Worm (Caenorhabditis elegans) whole organism, L3 larva: ENCODE results near the gene B0361.14.

ENCODE experiments used
- R02D3.7 ChIP-seq: fragments of 150-350 bp; optimal IDR thresholded peaks from 2 replicates; lab custom pipeline; 2014; ENCODE audit warnings: missing biosample characterization, missing genetic modification characterization
- ZK546.5 ChIP-seq: sonication (generic microtip); optimal IDR thresholded peaks from 2 replicates; lab custom pipeline; 2017; ENCODE audit warnings: missing biosample characterization, missing genetic modification characterization
- aly-2 ChIP-seq: fragments of 150-350 bp; optimal IDR thresholded peaks from 2 replicates; lab custom pipeline; 2014; ENCODE audit warnings: missing biosample characterization, missing genetic modification characterization
- ama-1 ChIP-seq: fragments of 150-350 bp; optimal IDR thresholded peaks from 2 replicates; lab custom pipeline; 2018
- ceh-28 ChIP-seq: fragments of 150-350 bp; optimal IDR thresholded peaks from 2 replicates; lab custom pipeline; 2014; ENCODE audit warnings: missing biosample characterization, missing genetic modification reagents, missing genetic modification characterization
- ceh-82 ChIP-seq: fragments of 150-350 bp; optimal IDR thresholded peaks from 2 replicates; lab custom pipeline; 2014; ENCODE audit warnings: missing biosample characterization, missing genetic modification characterization
- ceh-9 ChIP-seq: sonication (generic microtip); optimal IDR thresholded peaks from 2 replicates; lab custom pipeline; 2018; ENCODE audit warnings: missing biosample characterization, missing genetic modification characterization
- daf-12 ChIP-seq: fragments of 150-350 bp; optimal IDR thresholded peaks from 2 replicates; lab custom pipeline; 2014; ENCODE audit warnings: missing biosample characterization, missing genetic modification reagents, missing genetic modification characterization
- egl-27 ChIP-seq: sonication (generic microtip); optimal IDR thresholded peaks from 4 replicates; lab custom pipeline; 2017; ENCODE audit warnings: missing biosample characterization, missing genetic modification reagents, missing genetic modification characterization
- egl-5 ChIP-seq: fragments of 150-350 bp; optimal IDR thresholded peaks from 2 replicates; lab custom pipeline; 2017; ENCODE audit warnings: missing biosample characterization, missing genetic modification reagents, missing genetic modification characterization, inconsistent platforms
- elt-1 ChIP-seq: fragments of 150-350 bp; optimal IDR thresholded peaks from 2 replicates; lab custom pipeline; 2014; ENCODE audit warnings: missing biosample characterization, missing genetic modification characterization
- elt-2 ChIP-seq: sonication (generic microtip); optimal IDR thresholded peaks from 2 replicates; lab custom pipeline; 2016; ENCODE audit warnings: missing genetic modification reagents, mild to moderate bottlenecking, missing genetic modification characterization, missing compliant biosample characterization
- elt-3 ChIP-seq, 3 experiments: fragments of 150-350 bp in 1 of 3; sonication (generic microtip) in 2 of 3; optimal IDR thresholded peaks; 2 replicates in 2 of 3; 4 replicates in 1 of 3; lab custom pipeline; 2014 to 2017; ENCODE audit warnings: missing biosample characterization in 3 of 3, missing genetic modification characterization in 3 of 3
- eor-1 ChIP-seq, 2 experiments: fragments of 150-350 bp; optimal IDR thresholded peaks; 2 replicates each; lab custom pipeline; 2014 to 2018; ENCODE audit warnings: missing biosample characterization in 2 of 2, missing genetic modification characterization in 2 of 2
- fkh-2 ChIP-seq: fragments of 150-350 bp; optimal IDR thresholded peaks from 2 replicates; lab custom pipeline; 2014; ENCODE audit warnings: missing biosample characterization, missing genetic modification reagents, missing genetic modification characterization
- fos-1 ChIP-seq: fragments of 150-350 bp; optimal IDR thresholded peaks from 2 replicates; lab custom pipeline; 2014; ENCODE audit warnings: missing biosample characterization, missing genetic modification characterization
- hmg-11 ChIP-seq: sonication (generic microtip); optimal IDR thresholded peaks from 2 replicates; lab custom pipeline; 2016; ENCODE audit warnings: missing genetic modification characterization, missing compliant biosample characterization
- jun-1 ChIP-seq: fragments of 150-350 bp; optimal IDR thresholded peaks from 2 replicates; lab custom pipeline; 2014; ENCODE audit warnings: missing biosample characterization, missing genetic modification reagents, missing genetic modification characterization
- lin-15B ChIP-seq: fragments of 150-350 bp; optimal IDR thresholded peaks from 2 replicates; lab custom pipeline; 2014; ENCODE audit warnings: missing biosample characterization, missing genetic modification characterization
- lin-39 ChIP-seq: fragments of 150-350 bp; optimal IDR thresholded peaks from 2 replicates; lab custom pipeline; 2018; ENCODE audit warnings: missing biosample characterization, missing genetic modification reagents, missing genetic modification characterization
- mdl-1 ChIP-seq: fragments of 150-350 bp; optimal IDR thresholded peaks from 2 replicates; lab custom pipeline; 2014; ENCODE audit warnings: missing biosample characterization, missing genetic modification characterization
- nhr-11 ChIP-seq: fragments of 150-350 bp; optimal IDR thresholded peaks from 2 replicates; lab custom pipeline; 2014; ENCODE audit warnings: missing biosample characterization, missing genetic modification characterization
- nhr-23 ChIP-seq: fragments of 150-350 bp; optimal IDR thresholded peaks from 2 replicates; lab custom pipeline; 2014; ENCODE audit warnings: missing biosample characterization, missing genetic modification reagents, missing genetic modification characterization
- nhr-43 ChIP-seq: sonication (generic microtip); optimal IDR thresholded peaks from 2 replicates; lab custom pipeline; 2016; ENCODE audit warnings: mild to moderate bottlenecking, missing genetic modification characterization, missing compliant biosample characterization; ENCODE audit not compliant: poor library complexity, severe bottlenecking
- nhr-76 ChIP-seq: fragments of 150-350 bp; sonication (generic microtip); optimal IDR thresholded peaks from 5 replicates; lab custom pipeline; 2014; ENCODE audit warnings: missing biosample characterization, missing genetic modification characterization
- nhr-77 ChIP-seq: fragments of 150-350 bp; optimal IDR thresholded peaks from 2 replicates; lab custom pipeline; 2014; ENCODE audit warnings: missing biosample characterization, missing genetic modification characterization
- pha-4 ChIP-seq: fragments of 150-350 bp; optimal IDR thresholded peaks from 2 replicates; lab custom pipeline; 2014; ENCODE audit warnings: missing biosample characterization, missing genetic modification reagents, missing genetic modification characterization
- pqm-1 ChIP-seq: fragments of 150-350 bp; optimal IDR thresholded peaks from 2 replicates; lab custom pipeline; 2017; ENCODE audit warnings: missing biosample characterization, missing genetic modification characterization, inconsistent platforms
- sea-2 ChIP-seq: fragments of 150-350 bp; sonication (generic microtip); optimal IDR thresholded peaks from 4 replicates; lab custom pipeline; 2014; ENCODE audit warnings: missing biosample characterization, missing genetic modification reagents, missing genetic modification characterization
- skn-1 ChIP-seq: fragments of 150-350 bp; optimal IDR thresholded peaks from 2 replicates; lab custom pipeline; 2014; ENCODE audit warnings: missing biosample characterization, missing genetic modification characterization
- tbx-2 ChIP-seq: sonication (generic microtip); optimal IDR thresholded peaks from 2 replicates; lab custom pipeline; 2016; ENCODE audit warnings: mild to moderate bottlenecking, missing genetic modification characterization, missing compliant biosample characterization
- unc-62 ChIP-seq: fragments of 150-350 bp; sonication (generic microtip); optimal IDR thresholded peaks from 4 replicates; lab custom pipeline; 2014; ENCODE audit warnings: missing biosample characterization, missing genetic modification reagents, missing genetic modification characterization
- ztf-11 ChIP-seq: fragments of 150-350 bp; optimal IDR thresholded peaks from 2 replicates; lab custom pipeline; 2014; ENCODE audit warnings: missing biosample characterization, missing genetic modification characterization
- ztf-4 ChIP-seq: fragments of 150-350 bp; optimal IDR thresholded peaks from 2 replicates; lab custom pipeline; 2014; ENCODE audit warnings: missing biosample characterization, missing genetic modification characterization

The B0361.14 gene

ce11 chrIII:7323331-7323730 lies 24.0 kb upstream of the B0361.14 start:
- TF ChIP-seq unc-62 (GFP tag; lab: Kevin White, UChicago) (no peak), pqm-1 (tag; lab: Kevin White, UChicago) (peak; percentile 1), elt-2 (peak; percentile 69), ceh-28 (tag; lab: Kevin White, UChicago) (no peak), ceh-82 (tag; lab: Kevin White, UChicago) (no peak)
- TF ChIP-seq, all 47 proteins: peak for 2

ce11 chrIII:7322018-7322417 lies 22.7 kb upstream of the B0361.14 start:
- TF ChIP-seq pqm-1 (tag; lab: Kevin White, UChicago), result peak; percentile 34
- TF ChIP-seq ZK546.5, result no peak
- no peak for TF ChIP-seq lin-15B
- no peak for TF ChIP-seq elt-3 (tag; optimal IDR thresholded peaks at IDR 0.05; lab: Kevin White, UChicago)
- peak; percentile 55 for TF ChIP-seq elt-2
- TF ChIP-seq nhr-23 (tag; lab: Kevin White, UChicago), result no peak
- no peak for TF ChIP-seq ceh-9
- TF ChIP-seq nhr-77 (tag; lab: Kevin White, UChicago), result no peak
- TF ChIP-seq pha-4 (tag; lab: Kevin White, UChicago), result peak; percentile 99
- TF ChIP-seq daf-12, result no peak
- no peak for TF ChIP-seq ztf-4
- no peak for TF ChIP-seq jun-1 (tag; lab: Kevin White, UChicago)
- no peak for TF ChIP-seq fkh-2

- TF ChIP-seq elt-3 (tag; optimal IDR thresholded peaks at IDR 0.05; lab: Kevin White, UChicago), result no peak
- TF ChIP-seq lin-39 (tag; lab: Kevin White, UChicago), result no peak
- TF ChIP-seq R02D3.7 (tag; lab: Kevin White, UChicago), result no peak
- no peak for TF ChIP-seq fkh-2
- peak; percentile 77 for TF ChIP-seq pha-4 (tag; lab: Kevin White, UChicago)
- TF ChIP-seq aly-2, result no peak
- no peak for TF ChIP-seq egl-27 (tag; lab: Kevin White, UChicago)
- TF ChIP-seq ceh-28 (tag; lab: Kevin White, UChicago), result no peak
- TF ChIP-seq ceh-9, result no peak
- no peak for TF ChIP-seq sea-2 (GFP tag; lab: Kevin White, UChicago)
- TF ChIP-seq mdl-1 (tag; lab: Kevin White, UChicago), result no peak
- TF ChIP-seq elt-1 (tag; lab: Kevin White, UChicago), result no peak
- TF ChIP-seq pqm-1 (tag; lab: Kevin White, UChicago), result peak; percentile 69
- peak; percentile 18 for TF ChIP-seq elt-2
- TF ChIP-seq nhr-76 (tag; lab: Kevin White, UChicago), result no peak
- TF ChIP-seq hmg-11, result no peak
- no peak for TF ChIP-seq ztf-4
Measured at ce11 chrIII:7319390-7319789, 20.1 kb upstream of the B0361.14 start, which contains the start of gene F56C9.8. TSS of gene F56C9.8 (minus strand) at chrIII:7319509.

- no peak for TF ChIP-seq ama-1 (lab: Kevin White, UChicago)
- TF ChIP-seq pha-4 (tag; lab: Kevin White, UChicago), result peak; percentile 74
- peak; percentile 32 for TF ChIP-seq elt-2
- no peak for TF ChIP-seq tbx-2 (tag; lab: Kevin White, UChicago)
- TF ChIP-seq nhr-43, result no peak
- no peak for TF ChIP-seq skn-1 (tag; lab: Kevin White, UChicago)
- no peak for TF ChIP-seq fos-1 (tag; lab: Kevin White, UChicago)
- no peak for TF ChIP-seq ztf-4
- TF ChIP-seq egl-5 (tag; lab: Kevin White, UChicago), result no peak
Measured at ce11 chrIII:7317354-7317753, 18.0 kb upstream of the B0361.14 start.

- TF ChIP-seq lin-39 (tag; lab: Kevin White, UChicago) (no peak), eor-1 (tag; optimal IDR thresholded peaks at IDR 0.05; lab: Kevin White, UChicago) (no peak), elt-2 (peak; percentile 81), skn-1 (tag; lab: Kevin White, UChicago) (no peak), ama-1 (lab: Kevin White, UChicago) (no peak), nhr-11 (tag; lab: Kevin White, UChicago) (no peak), ztf-11 (tag; lab: Kevin White, UChicago) (no peak), pqm-1 (tag; lab: Kevin White, UChicago) (peak; percentile 48), ceh-9 (no peak), egl-27 (tag; lab: Kevin White, UChicago) (no peak), ZK546.5 (no peak), nhr-76 (tag; lab: Kevin White, UChicago) (no peak), elt-3 (tag; optimal IDR thresholded peaks at IDR 0.05; lab: Kevin White, UChicago) (no peak), ceh-82 (tag; lab: Kevin White, UChicago) (no peak)
Measured at ce11 chrIII:7314927-7315547, 15.7 kb upstream of the B0361.14 start, which contains the start of gene nspg-6. TSS of gene nspg-6 (minus strand) at chrIII:7314977.
